Worm (Caenorhabditis elegans) whole organism, L1 larva: ENCODE results near the gene srd-49.

Experiments
- Y116A8C.19 ChIP-seq: sonication (generic microtip); optimal IDR thresholded peaks from 2 replicates; lab custom pipeline; 2016; ENCODE audit warnings: missing compliant biosample characterization, missing genetic modification characterization, borderline replicate concordance
- alr-1 ChIP-seq: fragments of 200-800 bp; sonication (Bioruptor generic); optimal IDR thresholded peaks from 2 replicates; lab custom pipeline; 2018; ENCODE audit warnings: borderline replicate concordance, mild to moderate bottlenecking, missing genetic modification characterization, missing compliant biosample characterization
- ama-1 ChIP-seq: fragments of 150-350 bp; optimal IDR thresholded peaks from 2 replicates; lab custom pipeline; 2014
- fkh-10 ChIP-seq: sonication (generic microtip); optimal IDR thresholded peaks from 2 replicates; lab custom pipeline; 2017; ENCODE audit warnings: missing biosample characterization, missing genetic modification reagents, missing genetic modification characterization
- lin-35 ChIP-seq, 2 experiments: fragments of 150-350 bp; optimal IDR thresholded peaks; 2 replicates each; lab custom pipeline; 2014; ENCODE audit warnings: missing biosample characterization in 2 of 2, missing genetic modification characterization in 2 of 2, missing genetic modification reagents in 2 of 2
- mdl-1 ChIP-seq, 2 experiments: fragments of 150-350 bp; optimal IDR thresholded peaks; 2 replicates each; lab custom pipeline; 2014 to 2017; ENCODE audit warnings: missing biosample characterization in 2 of 2, missing genetic modification characterization in 2 of 2, inconsistent platforms in 1 of 2
- nhr-12 ChIP-seq: sonication (generic microtip); optimal IDR thresholded peaks from 2 replicates; lab custom pipeline; 2017; ENCODE audit warnings: missing biosample characterization, missing genetic modification characterization
- nhr-77 ChIP-seq: fragments of 150-350 bp; optimal IDR thresholded peaks from 2 replicates; lab custom pipeline; 2014; ENCODE audit warnings: missing biosample characterization, missing genetic modification characterization
- pax-3 ChIP-seq: fragments of 200-800 bp; sonication (Bioruptor generic); optimal IDR thresholded peaks from 2 replicates; lab custom pipeline; 2018; ENCODE audit warnings: mild to moderate bottlenecking, missing genetic modification characterization, moderate library complexity, missing compliant biosample characterization
- ztf-11 ChIP-seq, 2 experiments: sonication (generic microtip); optimal IDR thresholded peaks; 2 replicates each; lab custom pipeline; 2016 to 2017; ENCODE audit warnings: missing genetic modification characterization in 2 of 2, missing biosample characterization in 1 of 2, missing compliant biosample characterization in 1 of 2

- TF ChIP-seq ztf-11 (tag; optimal IDR thresholded peaks at IDR 0.05; lab: Kevin White, UChicago) = no peak
- no peak for TF ChIP-seq ama-1
- no peak for TF ChIP-seq fkh-10 (GFP tag; lab: Kevin White, UChicago)
- no peak for TF ChIP-seq Y116A8C.19 (tag; lab: Kevin White, UChicago)
- no peak for TF ChIP-seq alr-1 (tag; lab: Kevin White, UChicago)
- no peak for TF ChIP-seq mdl-1 (tag; optimal IDR thresholded peaks at IDR 0.05; lab: Kevin White, UChicago)
- TF ChIP-seq lin-35 (GFP tag; optimal IDR thresholded peaks at IDR 0.05; lab: Kevin White, UChicago) = peak in 1 of 2 experiments; percentile 16
- no peak for TF ChIP-seq nhr-77
- TF ChIP-seq nhr-12 (tag; lab: Kevin White, UChicago) = no peak
- no peak for TF ChIP-seq pax-3 (tag; lab: Kevin White, UChicago)
Measured at ce11 chrV:10046503-10046902, 48.0 kb upstream of the srd-49 start.
